Fruit fly (Drosophila melanogaster) whole organism, wandering third instar larva: Measurements from ENCODE around the gene CG4174.

Source experiments
- Abd-B ChIP-seq: fragments of >200 bp; optimal IDR thresholded peaks from 2 replicates; lab custom pipeline; 2017; ENCODE audit warnings: missing biosample characterization, missing genetic modification characterization
- CG32264 ChIP-seq: fragments of 200-800 bp; sonication (Bioruptor generic); optimal IDR thresholded peaks from 2 replicates; lab custom pipeline; 2016; ENCODE audit warnings: missing biosample characterization, missing genetic modification characterization
- CG9705 ChIP-seq: fragments of 200-800 bp; sonication (Bioruptor generic); optimal IDR thresholded peaks from 2 replicates; lab custom pipeline; 2018; ENCODE audit warnings: missing biosample characterization, mild to moderate bottlenecking, missing genetic modification characterization
- CrebA ChIP-seq: fragments of 200-800 bp; sonication (Bioruptor generic); optimal IDR thresholded peaks from 2 replicates; lab custom pipeline; 2016; ENCODE audit warnings: missing biosample characterization, mild to moderate bottlenecking, missing genetic modification characterization, borderline replicate concordance
- Dfd ChIP-seq: fragments of >200 bp; optimal IDR thresholded peaks from 2 replicates; lab custom pipeline; 2017; ENCODE audit warnings: missing biosample characterization, missing genetic modification characterization
- Dif ChIP-seq: fragments of 200-275, 200-300 bp; sonication (Bioruptor generic); optimal IDR thresholded peaks from 2 replicates; lab custom pipeline; 2018; ENCODE audit warnings: missing biosample characterization, missing genetic modification characterization; ENCODE audit not compliant: partially characterized antibody
- GATAd ChIP-seq: sonication (Bioruptor generic); optimal IDR thresholded peaks from 2 replicates; lab custom pipeline; 2016; ENCODE audit warnings: missing biosample characterization, missing genetic modification characterization
- HLH106 ChIP-seq: fragments of 200-800 bp; optimal IDR thresholded peaks from 3 replicates; lab custom pipeline; 2019; ENCODE audit warnings: missing biosample characterization, mild to moderate bottlenecking, missing genetic modification characterization, moderate library complexity
- Hnf4 ChIP-seq: fragments of 200-800 bp; sonication (Bioruptor generic); optimal IDR thresholded peaks from 2 replicates; lab custom pipeline; 2016; ENCODE audit warnings: missing biosample characterization, mild to moderate bottlenecking, missing genetic modification characterization
- Hr78 ChIP-seq: fragments of >200 bp; optimal IDR thresholded peaks from 2 replicates; lab custom pipeline; 2017; ENCODE audit warnings: missing biosample characterization, missing genetic modification characterization
- Hr83 ChIP-seq: fragments of 200-300 bp; sonication (Bioruptor generic); optimal IDR thresholded peaks from 2 replicates; lab custom pipeline; 2016; ENCODE audit warnings: missing biosample characterization, mild to moderate bottlenecking, missing genetic modification characterization, moderate library complexity; ENCODE audit not compliant: poor library complexity, severe bottlenecking
- Jra ChIP-seq: sonication (Bioruptor generic); optimal IDR thresholded peaks from 2 replicates; lab custom pipeline; 2016; ENCODE audit warnings: missing biosample characterization, missing genetic modification characterization
- Mio ChIP-seq: sonication (Bioruptor generic); optimal IDR thresholded peaks from 2 replicates; lab custom pipeline; 2016; ENCODE audit warnings: missing biosample characterization, missing genetic modification characterization
- Myc ChIP-seq: fragments of >200 bp; optimal IDR thresholded peaks from 2 replicates; lab custom pipeline; 2017
- N ChIP-seq: fragments of >200 bp; optimal IDR thresholded peaks from 2 replicates; lab custom pipeline; 2018; ENCODE audit warnings: missing biosample characterization, missing external identifiers, missing genetic modification characterization
- OdsH ChIP-seq: fragments of 200-800 bp; sonication (Bioruptor generic); optimal IDR thresholded peaks from 2 replicates; lab custom pipeline; 2016; ENCODE audit warnings: missing biosample characterization, mild to moderate bottlenecking, missing genetic modification characterization
- Rel ChIP-seq, 2 experiments: fragments of 200-800 bp; sonication (Bioruptor generic) in 1 of 2; optimal IDR thresholded peaks; 2 replicates in 1 of 2; 3 replicates in 1 of 2; lab custom pipeline; 2016 to 2019; ENCODE audit warnings: mild to moderate bottlenecking in 2 of 2, missing biosample characterization in 2 of 2, missing genetic modification characterization in 2 of 2, moderate library complexity in 1 of 2
- Sp1 ChIP-seq: fragments of 200-800 bp; sonication (Bioruptor generic); optimal IDR thresholded peaks from 3 replicates; lab custom pipeline; 2019; ENCODE audit warnings: missing biosample characterization, mild to moderate bottlenecking, missing genetic modification characterization, moderate library complexity
- Vsx2 ChIP-seq: fragments of 200-300, 225-300 bp; sonication (Bioruptor generic); optimal IDR thresholded peaks from 2 replicates; lab custom pipeline; 2018; ENCODE audit warnings: missing biosample characterization, missing genetic modification characterization; ENCODE audit not compliant: partially characterized antibody
- br ChIP-seq: fragments of 200-800 bp; sonication (Bioruptor generic); optimal IDR thresholded peaks from 2 replicates; lab custom pipeline; 2016; ENCODE audit warnings: missing biosample characterization, missing genetic modification characterization
- brk ChIP-seq: fragments of 200-800 bp; sonication (Bioruptor generic); optimal IDR thresholded peaks from 2 replicates; lab custom pipeline; 2016; ENCODE audit warnings: missing biosample characterization, mild to moderate bottlenecking, missing genetic modification characterization
- dl ChIP-seq, 2 experiments: fragments of 175-275, 200-275 bp in 1 of 2; fragments of 200-275 bp in 1 of 2; sonication (Bioruptor generic); optimal IDR thresholded peaks; lab custom pipeline; 2018; ENCODE audit warnings: mild to moderate bottlenecking in 2 of 2, missing biosample characterization in 2 of 2, missing genetic modification characterization in 2 of 2, moderate library complexity in 2 of 2; ENCODE audit not compliant: partially characterized antibody in 2 of 2, insufficient read depth in 1 of 2
- dmrt93B ChIP-seq: fragments of 200-800 bp; sonication (Bioruptor generic); optimal IDR thresholded peaks from 2 replicates; lab custom pipeline; 2018; ENCODE audit warnings: missing biosample characterization, mild to moderate bottlenecking, missing genetic modification characterization
- dsf ChIP-seq: sonication (Bioruptor generic); optimal IDR thresholded peaks from 2 replicates; lab custom pipeline; 2016; ENCODE audit warnings: missing biosample characterization, missing genetic modification characterization, borderline replicate concordance
- ey ChIP-seq: fragments of 200-800 bp; sonication (Bioruptor generic); optimal IDR thresholded peaks from 2 replicates; lab custom pipeline; 2016; ENCODE audit warnings: missing biosample characterization, missing genetic modification characterization
- foxo ChIP-seq, 2 experiments: fragments of 200-800 bp; sonication (Bioruptor generic); optimal IDR thresholded peaks; 2 replicates in 1 of 2; 3 replicates in 1 of 2; lab custom pipeline; 2016 to 2017; ENCODE audit warnings: missing biosample characterization in 2 of 2, missing genetic modification characterization in 2 of 2
- fru ChIP-seq: fragments of 200-800 bp; sonication (Bioruptor generic); optimal IDR thresholded peaks from 3 replicates; lab custom pipeline; 2016; ENCODE audit warnings: missing biosample characterization, mild to moderate bottlenecking, missing genetic modification characterization
- h ChIP-seq: fragments of 200-800 bp; sonication (Bioruptor generic); optimal IDR thresholded peaks from 3 replicates; lab custom pipeline; 2016; ENCODE audit warnings: missing biosample characterization, mild to moderate bottlenecking, missing genetic modification characterization
- jim ChIP-seq: fragments of 175-275, 200-325 bp; sonication (Bioruptor generic); optimal IDR thresholded peaks from 2 replicates; lab custom pipeline; 2016; ENCODE audit warnings: missing biosample characterization, mild to moderate bottlenecking, missing genetic modification characterization
- lola ChIP-seq: fragments of >200 bp; optimal IDR thresholded peaks from 2 replicates; lab custom pipeline; 2017; ENCODE audit warnings: missing biosample characterization, missing genetic modification characterization
- pan ChIP-seq: fragments of >200 bp; optimal IDR thresholded peaks from 2 replicates; lab custom pipeline; 2017
- psq ChIP-seq: fragments of 200-800 bp; sonication (Bioruptor generic); optimal IDR thresholded peaks from 3 replicates; lab custom pipeline; 2017; ENCODE audit warnings: missing biosample characterization, mild to moderate bottlenecking, missing genetic modification characterization, moderate library complexity
- rgr ChIP-seq: fragments of 200-800 bp; sonication (Bioruptor generic); optimal IDR thresholded peaks from 3 replicates; lab custom pipeline; 2016; ENCODE audit warnings: missing biosample characterization, mild to moderate bottlenecking, missing genetic modification characterization
- sage ChIP-seq: fragments of 200-800 bp; sonication (Bioruptor generic); optimal IDR thresholded peaks from 2 replicates; lab custom pipeline; 2016; ENCODE audit warnings: missing biosample characterization, mild to moderate bottlenecking, missing genetic modification characterization
- sv ChIP-seq: fragments of 200-800 bp; sonication (Bioruptor generic); optimal IDR thresholded peaks from 3 replicates; lab custom pipeline; 2016; ENCODE audit warnings: missing biosample characterization, missing genetic modification characterization
- tai ChIP-seq: sonication (Bioruptor generic); optimal IDR thresholded peaks from 2 replicates; lab custom pipeline; 2016; ENCODE audit warnings: missing biosample characterization, missing genetic modification characterization
- usp ChIP-seq: fragments of >200 bp; optimal IDR thresholded peaks from 2 replicates; lab custom pipeline; 2017; ENCODE audit warnings: missing biosample characterization, missing genetic modification characterization
- woc ChIP-seq: sonication (Bioruptor generic); optimal IDR thresholded peaks from 2 replicates; lab custom pipeline; 2016; ENCODE audit warnings: missing biosample characterization, mild to moderate bottlenecking, missing genetic modification characterization

The CG4174 gene

DNA sequence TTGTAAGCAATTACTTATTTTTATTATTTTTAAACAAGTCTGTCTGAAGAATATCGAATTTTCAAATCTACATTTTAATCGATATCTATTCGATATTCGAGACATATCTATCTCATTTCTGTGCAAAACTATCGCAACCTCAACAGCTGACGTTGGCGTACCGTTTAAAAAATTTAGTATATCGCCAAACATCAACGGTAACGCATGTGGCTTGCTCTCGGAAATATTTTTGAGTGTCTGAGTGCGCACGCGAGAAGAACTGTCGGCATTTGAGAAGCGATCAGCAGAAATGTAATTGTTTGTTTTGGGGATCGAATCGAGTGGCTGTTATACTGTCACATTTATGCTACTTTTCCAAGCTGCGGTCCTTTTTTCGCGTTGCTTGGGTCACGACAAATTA lies 8.0 kb upstream of the CG4174 start, which contains the start of gene MYPT-75D (continued):
- TF ChIP-seq Jra (GFP tag; lab: Kevin White, UChicago) (no peak), HLH106 (tag; lab: Kevin White, UChicago) (no peak), GATAd (GFP tag; lab: Kevin White, UChicago) (no peak), N (GFP tag; lab: Kevin White, UChicago) (no peak), ey (GFP tag; lab: Kevin White, UChicago) (no peak), Hr83 (GFP tag; lab: Kevin White, UChicago) (peak; percentile 75), Dfd (GFP tag; lab: Kevin White, UChicago) (no peak), brk (GFP tag; lab: Kevin White, UChicago) (no peak), h (GFP tag; lab: Kevin White, UChicago) (no peak), sage (GFP tag; lab: Kevin White, UChicago) (no peak), tai (peak; percentile 16), psq (GFP tag; lab: Kevin White, UChicago) (no peak), usp (GFP tag; lab: Kevin White, UChicago) (no peak)

DNA sequence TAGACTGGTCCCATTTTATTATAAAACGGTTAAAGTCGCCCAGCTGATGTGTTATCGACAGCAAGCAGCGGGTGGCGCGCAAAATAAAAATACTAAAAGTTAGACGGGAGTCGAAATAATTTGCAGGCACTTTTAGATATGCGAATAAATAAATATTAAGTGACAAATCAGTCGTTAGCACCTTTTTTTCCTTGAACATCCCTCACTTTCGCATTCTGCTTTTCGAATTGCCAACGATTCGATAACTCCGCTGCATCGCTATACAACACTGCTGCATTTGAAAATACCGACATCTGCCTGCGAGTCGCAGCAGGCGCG lies 4.6 kb upstream of the CG4174 start, which contains the start of gene bora:
TSS of gene bora (plus strand) at position 271 of the 318 bp plus-strand sequence.
- peak; percentile 40 for TF ChIP-seq tai
- TF ChIP-seq Dif (GFP tag; lab: Kevin White, UChicago) = no peak
- TF ChIP-seq foxo (GFP tag; optimal IDR thresholded peaks at IDR 0.05; lab: Kevin White, UChicago) = peak in 1 of 2 experiments; percentile 25
- no peak for TF ChIP-seq OdsH (GFP tag; lab: Kevin White, UChicago)
- TF ChIP-seq Hr83 (GFP tag; lab: Kevin White, UChicago) = no peak
- TF ChIP-seq, all 38 proteins: peak for 2

DNA sequence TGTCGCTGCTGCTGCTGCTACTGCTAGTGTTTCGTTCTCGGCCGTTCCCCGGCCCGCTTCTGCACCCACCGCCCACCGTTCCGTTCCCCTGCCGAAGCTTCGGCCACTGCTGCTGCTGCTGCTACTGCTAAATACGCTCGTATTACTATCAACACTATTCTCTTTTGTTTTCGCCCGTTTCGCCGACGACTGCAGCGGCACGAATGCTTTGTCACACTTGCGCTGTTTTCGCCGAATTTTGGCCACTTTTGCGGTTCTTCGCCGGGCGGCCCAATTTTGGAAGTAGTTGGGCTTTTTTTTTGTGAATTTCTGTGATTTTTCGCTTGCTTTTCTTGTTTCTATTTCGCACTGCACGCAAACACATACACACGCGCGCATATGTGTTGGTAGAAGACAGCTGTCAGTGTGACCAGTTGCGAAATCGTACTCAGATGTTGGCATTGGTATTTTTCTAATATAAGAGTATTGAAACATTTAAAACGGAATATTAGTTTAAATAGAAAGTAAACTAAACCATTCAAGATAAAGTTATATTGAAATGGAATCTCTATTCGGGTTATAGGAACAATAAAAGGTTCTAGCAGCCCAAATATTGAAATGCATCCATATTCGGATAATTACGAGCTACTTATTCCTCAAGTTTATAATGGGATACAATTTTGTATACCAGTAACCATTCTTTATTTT lies 4.1 kb upstream of the CG4174 start, which contains the start of gene not:
TSS of gene not (minus strand) at position 395 of the 687 bp plus-strand sequence.
- TF ChIP-seq Dif (GFP tag; lab: Kevin White, UChicago) (no peak), Hnf4 (peak; percentile 10), CG32264 (GFP tag; lab: Kevin White, UChicago) (no peak), h (GFP tag; lab: Kevin White, UChicago) (no peak), fru (GFP tag; lab: Kevin White, UChicago) (peak; percentile 3)

DNA sequence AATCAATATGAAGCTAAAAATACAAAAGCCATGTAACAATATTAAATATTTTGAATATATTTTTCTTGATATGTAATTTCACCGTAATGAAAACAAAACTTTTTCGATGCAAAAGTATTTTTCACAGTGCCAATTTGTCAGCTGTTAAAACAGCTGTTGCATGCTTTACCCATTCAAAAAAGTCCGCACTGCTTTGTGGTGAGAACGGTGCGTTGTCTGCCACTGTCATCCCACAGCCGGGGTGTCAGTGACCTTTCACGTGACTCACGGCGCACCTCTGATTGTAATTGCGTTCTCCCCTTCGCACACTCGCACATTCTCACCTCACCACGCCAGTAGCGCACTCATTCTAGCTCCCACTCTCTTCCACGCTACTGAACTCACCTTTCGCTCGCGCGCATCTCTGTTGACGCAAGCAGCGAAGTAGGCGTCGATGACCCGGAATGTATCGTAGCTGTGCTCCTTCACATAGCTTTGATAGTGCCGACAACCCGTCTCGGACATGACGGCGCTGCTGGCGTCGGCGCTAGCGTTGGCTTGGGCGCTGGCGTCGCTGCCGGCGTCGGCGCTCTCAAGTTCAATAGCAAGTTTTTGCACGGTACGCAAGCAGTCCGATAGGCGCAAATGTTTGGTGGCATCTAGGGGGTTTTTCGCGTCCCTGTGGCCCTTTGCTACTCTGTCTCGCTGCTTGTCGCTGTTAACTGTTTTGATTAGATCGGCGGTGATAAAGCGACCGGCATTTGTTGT lies 3.4 kb upstream of the CG4174 start:
- TF ChIP-seq Jra (GFP tag; lab: Kevin White, UChicago) = peak; percentile 87
- peak; percentile 20 for TF ChIP-seq h (GFP tag; lab: Kevin White, UChicago)
- TF ChIP-seq dmrt93B (GFP tag; lab: Kevin White, UChicago) = no peak
- peak; percentile 35 for TF ChIP-seq Hr83 (GFP tag; lab: Kevin White, UChicago)
- peak; percentile 31 for TF ChIP-seq Sp1 (GFP tag; lab: Kevin White, UChicago)
- peak; percentile 54 for TF ChIP-seq sv
- peak; percentile 10 for TF ChIP-seq brk (GFP tag; lab: Kevin White, UChicago)
- TF ChIP-seq sage (GFP tag; lab: Kevin White, UChicago) = no peak
- peak; percentile 53 for TF ChIP-seq woc (GFP tag; lab: Kevin White, UChicago)
- no peak for TF ChIP-seq Vsx2 (GFP tag; lab: Kevin White, UChicago)
- no peak for TF ChIP-seq N (GFP tag; lab: Kevin White, UChicago)
- TF ChIP-seq jim = no peak
- no peak for TF ChIP-seq Mio
- TF ChIP-seq Dfd (GFP tag; lab: Kevin White, UChicago) = no peak
- TF ChIP-seq HLH106 (tag; lab: Kevin White, UChicago) = peak; percentile 27
- peak; percentile 55 for TF ChIP-seq br (GFP tag; lab: Kevin White, UChicago)
- no peak for TF ChIP-seq CG32264 (GFP tag; lab: Kevin White, UChicago)
- peak in 1 of 2 experiments; percentile 3 for TF ChIP-seq dl (GFP tag; optimal IDR thresholded peaks at IDR 0.05; lab: Kevin White, UChicago; ENCODE audit: insufficient read depth in 1 of 2, partially characterized antibody in 2 of 2)
- TF ChIP-seq CrebA (GFP tag; lab: Kevin White, UChicago) = no peak
- TF ChIP-seq psq (GFP tag; lab: Kevin White, UChicago) = peak; percentile 6
- TF ChIP-seq Hr78 = no peak
- TF ChIP-seq GATAd (GFP tag; lab: Kevin White, UChicago) = no peak
- TF ChIP-seq rgr (GFP tag; lab: Kevin White, UChicago) = peak; percentile 7
- peak; percentile 51 for TF ChIP-seq Hnf4
- no peak for TF ChIP-seq dsf (GFP tag; lab: Kevin White, UChicago)
- no peak for TF ChIP-seq Abd-B (GFP tag; lab: Kevin White, UChicago)
- peak in 1 of 2 experiments; percentile 55 for TF ChIP-seq foxo (GFP tag; optimal IDR thresholded peaks at IDR 0.05; lab: Kevin White, UChicago)
- TF ChIP-seq ey (GFP tag; lab: Kevin White, UChicago) = peak; percentile 21
- TF ChIP-seq usp (GFP tag; lab: Kevin White, UChicago) = no peak
- no peak for TF ChIP-seq CG9705 (GFP tag; lab: Kevin White, UChicago)
- peak; percentile 71 for TF ChIP-seq Myc (lab: Kevin White, UChicago)
- no peak for TF ChIP-seq pan (lab: Kevin White, UChicago)
- peak; percentile 23 for TF ChIP-seq Rel (GFP tag; optimal IDR thresholded peaks at IDR 0.05; lab: Kevin White, UChicago)
- peak; percentile 80 for TF ChIP-seq Rel (tag; optimal IDR thresholded peaks at IDR 0.05; lab: Kevin White, UChicago)
- TF ChIP-seq lola (GFP tag; lab: Kevin White, UChicago) = no peak
